Worm (Caenorhabditis elegans): ENCODE results near the gene Y7A5A.10.

The Y7A5A.10 gene

ce11 chrX:15747814-15748213, 47.1 kb downstream of the Y7A5A.10 start (continued):
- TF ChIP-seq pha-4 (GFP tag; IDR thresholded peaks at IDR 0.05) (peak; percentile 19; the same call in 1 of the 2 replicates), pha-4 (tag; optimal IDR thresholded peaks at IDR 0.05) (no peak), ama-1 (optimal IDR thresholded peaks at IDR 0.05) (no peak), hlh-30 (tag; optimal IDR thresholded peaks at IDR 0.05; ENCODE audit: insufficient read depth) (peak; percentile 28), snpc-4 (tag; optimal IDR thresholded peaks at IDR 0.05) (no peak), rbr-2 (tag; optimal IDR thresholded peaks at IDR 0.05) (peak; percentile 0), daf-16 (GFP tag; optimal IDR thresholded peaks at IDR 0.05) (peak in 1 of 2 experiments; percentile 15), daf-16 (tag; optimal IDR thresholded peaks at IDR 0.05) (peak; percentile 5), ceh-82 (tag; optimal IDR thresholded peaks at IDR 0.05) (no peak), D1046.2 (GFP tag; IDR thresholded peaks at IDR 0.05) (0 out of 2 replicates have a peak, but pooled peaks have one; percentile 45), Y48G9A.11 (GFP tag; IDR thresholded peaks at IDR 0.05) (peak; percentile 44), dmd-8 (GFP tag; IDR thresholded peaks at IDR 0.05) (peak; percentile 70), saeg-2 (GFP tag; IDR thresholded peaks at IDR 0.05) (no peak), vab-7 (GFP tag; IDR thresholded peaks at IDR 0.05) (peak; percentile 56; the same call in 1 of the 2 replicates), snpc-1.2 (GFP tag; IDR thresholded peaks at IDR 0.05) (0 out of 2 replicates have a peak, but pooled peaks have one; percentile 5), php-3 (GFP tag; IDR thresholded peaks at IDR 0.05) (0 out of 2 replicates have a peak, but pooled peaks have one; percentile 20), egl-43 (GFP tag; IDR thresholded peaks at IDR 0.05) (peak; percentile 81), nhr-102 (tag; optimal IDR thresholded peaks at IDR 0.05) (peak; percentile 57), dve-1 (tag; optimal IDR thresholded peaks at IDR 0.05; ENCODE audit: insufficient read depth) (peak; percentile 5)

ce11 chrX:15746705-15747104, 48.2 kb downstream of the Y7A5A.10 start, which contains the start of gene srxa-9:
Gene srxa-9 (plus strand): TSS chrX:15747005.
- no peak for TF ChIP-seq lin-29 (GFP tag; IDR thresholded peaks at IDR 0.05)
- no peak for TF ChIP-seq nhr-77 (tag; optimal IDR thresholded peaks at IDR 0.05)
- no peak for TF ChIP-seq daf-16 (GFP tag; optimal IDR thresholded peaks at IDR 0.05)
- no peak for TF ChIP-seq daf-16 (tag; optimal IDR thresholded peaks at IDR 0.05)
- TF ChIP-seq arid-1 (GFP tag; conservative IDR thresholded peaks at IDR 0.05), result no peak
- TF ChIP-seq attf-4 (tag; optimal IDR thresholded peaks at IDR 0.05), result no peak
- no peak for TF ChIP-seq php-3 (GFP tag; IDR thresholded peaks at IDR 0.05)
- TF ChIP-seq T20F7.1 (GFP tag; optimal IDR thresholded peaks at IDR 0.05), result no peak
- no peak for TF ChIP-seq set-16 (GFP tag; IDR thresholded peaks at IDR 0.05)
- TF ChIP-seq jun-1 (tag; optimal IDR thresholded peaks at IDR 0.05), result no peak
- no peak for TF ChIP-seq madf-9 (GFP tag; conservative IDR thresholded peaks at IDR 0.05)
- TF ChIP-seq dmd-8 (GFP tag; IDR thresholded peaks at IDR 0.05), result no peak
